Worm (Caenorhabditis elegans): Measurements from ENCODE around the gene K11H3.2.

The K11H3.2 gene

ce11 chrIII:9874515-9874914, 28.3 kb downstream of the K11H3.2 start:
- TF ChIP-seq ama-1 (optimal IDR thresholded peaks at IDR 0.05) (no peak), F13C5.2 (tag; optimal IDR thresholded peaks at IDR 0.05) (no peak), ceh-36 (tag; optimal IDR thresholded peaks at IDR 0.05) (no peak), pes-1 (GFP tag; IDR thresholded peaks at IDR 0.05) (no peak), hmg-4 (GFP tag; optimal IDR thresholded peaks at IDR 0.05) (no peak), flt-1 (GFP tag; IDR thresholded peaks at IDR 0.05) (no peak), tbx-37 (GFP tag; conservative IDR thresholded peaks at IDR 0.05) (no peak), tbx-11 (GFP tag; IDR thresholded peaks at IDR 0.05) (no peak), scrt-1 (GFP tag; IDR thresholded peaks at IDR 0.05) (no peak), aly-1 (tag; optimal IDR thresholded peaks at IDR 0.05) (no peak)

- TF ChIP-seq ets-7 (tag; optimal IDR thresholded peaks at IDR 0.05) (no peak), F13C5.2 (tag; optimal IDR thresholded peaks at IDR 0.05) (no peak), hmbx-1 (tag; optimal IDR thresholded peaks at IDR 0.05) (no peak), hnd-1 (tag; optimal IDR thresholded peaks at IDR 0.05) (no peak), B0310.2 (tag; optimal IDR thresholded peaks at IDR 0.05) (no peak), tra-4 (tag; optimal IDR thresholded peaks at IDR 0.05) (no peak), hmg-4 (GFP tag; optimal IDR thresholded peaks at IDR 0.05) (no peak), scrt-1 (GFP tag; IDR thresholded peaks at IDR 0.05) (no peak), pes-1 (GFP tag; IDR thresholded peaks at IDR 0.05) (no peak), sea-1 (GFP tag; conservative IDR thresholded peaks at IDR 0.05) (no peak), ama-1 (optimal IDR thresholded peaks at IDR 0.05) (no peak)
Measured at ce11 chrIII:9876951-9877350, 30.8 kb downstream of the K11H3.2 start, which contains the start of gene ZK757.10. Gene ZK757.10 (plus strand): TSS chrIII:9877251.

ce11 chrIII:9878828-9879227, 32.6 kb downstream of the K11H3.2 start, which contains the start of gene ZK757.2:
Gene ZK757.2 (minus strand): TSS chrIII:9878928.
- TF ChIP-seq hmg-4 (GFP tag; optimal IDR thresholded peaks at IDR 0.05) (no peak), hmbx-1 (tag; optimal IDR thresholded peaks at IDR 0.05) (no peak), F13C5.2 (tag; optimal IDR thresholded peaks at IDR 0.05) (no peak), aly-1 (tag; optimal IDR thresholded peaks at IDR 0.05) (no peak), pes-1 (GFP tag; IDR thresholded peaks at IDR 0.05) (no peak), tbx-11 (GFP tag; IDR thresholded peaks at IDR 0.05) (no peak), ama-1 (optimal IDR thresholded peaks at IDR 0.05) (no peak), flt-1 (GFP tag; IDR thresholded peaks at IDR 0.05) (no peak), tbx-37 (GFP tag; conservative IDR thresholded peaks at IDR 0.05) (no peak), tra-4 (tag; optimal IDR thresholded peaks at IDR 0.05) (no peak), scrt-1 (GFP tag; IDR thresholded peaks at IDR 0.05) (no peak)

- TF ChIP-seq ama-1 (optimal IDR thresholded peaks at IDR 0.05) (no peak), B0310.2 (tag; optimal IDR thresholded peaks at IDR 0.05) (no peak), hnd-1 (tag; optimal IDR thresholded peaks at IDR 0.05) (no peak), hmg-4 (GFP tag; optimal IDR thresholded peaks at IDR 0.05) (no peak), flt-1 (GFP tag; IDR thresholded peaks at IDR 0.05) (no peak), hmbx-1 (tag; optimal IDR thresholded peaks at IDR 0.05) (no peak), aly-1 (tag; optimal IDR thresholded peaks at IDR 0.05) (no peak), F13C5.2 (tag; optimal IDR thresholded peaks at IDR 0.05) (no peak), ceh-13 (GFP tag; optimal IDR thresholded peaks at IDR 0.05) (no peak), sea-1 (GFP tag; conservative IDR thresholded peaks at IDR 0.05) (no peak), scrt-1 (GFP tag; IDR thresholded peaks at IDR 0.05) (no peak), ceh-36 (tag; optimal IDR thresholded peaks at IDR 0.05) (no peak), pes-1 (GFP tag; IDR thresholded peaks at IDR 0.05) (no peak), tra-4 (tag; optimal IDR thresholded peaks at IDR 0.05) (no peak), tbx-11 (GFP tag; IDR thresholded peaks at IDR 0.05) (no peak), ets-7 (tag; optimal IDR thresholded peaks at IDR 0.05) (no peak)
Measured at ce11 chrIII:9885609-9886008, 39.4 kb downstream of the K11H3.2 start.

ce11 chrIII:9886323-9886722, 40.1 kb downstream of the K11H3.2 start:
- TF ChIP-seq F13C5.2 (tag; optimal IDR thresholded peaks at IDR 0.05) = no peak
- TF ChIP-seq aly-1 (tag; optimal IDR thresholded peaks at IDR 0.05) = no peak
- TF ChIP-seq B0310.2 (tag; optimal IDR thresholded peaks at IDR 0.05) = no peak
- no peak for TF ChIP-seq scrt-1 (GFP tag; IDR thresholded peaks at IDR 0.05)
- TF ChIP-seq ets-7 (tag; optimal IDR thresholded peaks at IDR 0.05) = no peak
- TF ChIP-seq sea-1 (GFP tag; conservative IDR thresholded peaks at IDR 0.05) = no peak
- no peak for TF ChIP-seq pes-1 (GFP tag; IDR thresholded peaks at IDR 0.05)
- TF ChIP-seq tra-4 (tag; optimal IDR thresholded peaks at IDR 0.05) = no peak
- TF ChIP-seq tbx-11 (GFP tag; IDR thresholded peaks at IDR 0.05) = no peak

ce11 chrIII:9891324-9891723, 45.1 kb downstream of the K11H3.2 start, which contains the start of gene alg-4:
Gene alg-4 (minus strand): TSS chrIII:9891424.
- TF ChIP-seq hnd-1 (tag; optimal IDR thresholded peaks at IDR 0.05) (no peak), tbx-11 (GFP tag; IDR thresholded peaks at IDR 0.05) (no peak), tbx-37 (GFP tag; conservative IDR thresholded peaks at IDR 0.05) (no peak), ceh-36 (tag; optimal IDR thresholded peaks at IDR 0.05) (no peak), ets-7 (tag; optimal IDR thresholded peaks at IDR 0.05) (no peak), aly-1 (tag; optimal IDR thresholded peaks at IDR 0.05) (no peak), B0310.2 (tag; optimal IDR thresholded peaks at IDR 0.05) (no peak), flt-1 (GFP tag; IDR thresholded peaks at IDR 0.05) (no peak), pes-1 (GFP tag; IDR thresholded peaks at IDR 0.05) (no peak), ceh-13 (GFP tag; optimal IDR thresholded peaks at IDR 0.05) (no peak), hmg-4 (GFP tag; optimal IDR thresholded peaks at IDR 0.05) (no peak), F13C5.2 (tag; optimal IDR thresholded peaks at IDR 0.05) (no peak), ama-1 (optimal IDR thresholded peaks at IDR 0.05) (no peak), hmbx-1 (tag; optimal IDR thresholded peaks at IDR 0.05) (no peak), scrt-1 (GFP tag; IDR thresholded peaks at IDR 0.05) (no peak), tra-4 (tag; optimal IDR thresholded peaks at IDR 0.05) (no peak), sea-1 (GFP tag; conservative IDR thresholded peaks at IDR 0.05) (no peak)

- TF ChIP-seq tbx-37 (GFP tag; conservative IDR thresholded peaks at IDR 0.05) (no peak), sea-1 (GFP tag; conservative IDR thresholded peaks at IDR 0.05) (no peak), tra-4 (tag; optimal IDR thresholded peaks at IDR 0.05) (no peak), hmbx-1 (tag; optimal IDR thresholded peaks at IDR 0.05) (no peak), tbx-11 (GFP tag; IDR thresholded peaks at IDR 0.05) (no peak), F13C5.2 (tag; optimal IDR thresholded peaks at IDR 0.05) (no peak), hmg-4 (GFP tag; optimal IDR thresholded peaks at IDR 0.05) (no peak), aly-1 (tag; optimal IDR thresholded peaks at IDR 0.05) (no peak), flt-1 (GFP tag; IDR thresholded peaks at IDR 0.05) (no peak), ceh-36 (tag; optimal IDR thresholded peaks at IDR 0.05) (no peak), ama-1 (optimal IDR thresholded peaks at IDR 0.05) (no peak), scrt-1 (GFP tag; IDR thresholded peaks at IDR 0.05) (no peak), ets-7 (tag; optimal IDR thresholded peaks at IDR 0.05) (no peak), ceh-13 (GFP tag; optimal IDR thresholded peaks at IDR 0.05) (no peak), pes-1 (GFP tag; IDR thresholded peaks at IDR 0.05) (no peak), hnd-1 (tag; optimal IDR thresholded peaks at IDR 0.05) (no peak), B0310.2 (tag; optimal IDR thresholded peaks at IDR 0.05) (no peak)
Measured at ce11 chrIII:9892855-9893254, 46.7 kb downstream of the K11H3.2 start, which contains the start of gene mam-7. Gene mam-7 (plus strand): TSS chrIII:9893155.

Measured in whole organism, early embryonic.